Fruit fly (Drosophila melanogaster) whole organism, embryonic: ENCODE data around the gene Rab7.

Experiments
- Aef1 ChIP-seq: fragments of 200-800 bp; sonication (Bioruptor generic); IDR thresholded peaks from 3 replicates; pipeline ENCODE4 v1.3.6; 2022; ENCODE audit warnings: missing biosample characterization, missing genetic modification characterization
- CG10654 ChIP-seq: fragments of 200-800 bp; sonication (Bioruptor generic); optimal IDR thresholded peaks from 2 replicates; lab custom pipeline; 2016; ENCODE audit warnings: missing biosample characterization, missing genetic modification characterization
- CG1233 ChIP-seq: fragments of 200-800 bp; sonication (Bioruptor generic); optimal IDR thresholded peaks from 4 replicates; lab custom pipeline; 2018; ENCODE audit warnings: missing biosample characterization, mild to moderate bottlenecking, missing genetic modification characterization
- CG15073 ChIP-seq: fragments of 200-800 bp; sonication (Bioruptor generic); optimal IDR thresholded peaks from 2 replicates; lab custom pipeline; 2016; ENCODE audit warnings: missing biosample characterization, missing genetic modification characterization
- CG15479 ChIP-seq: fragments of 200-800 bp; sonication (Bioruptor generic); optimal IDR thresholded peaks from 3 replicates; lab custom pipeline; 2019; ENCODE audit warnings: missing biosample characterization, mild to moderate bottlenecking, missing genetic modification characterization, moderate library complexity
- CG15696 ChIP-seq: fragments of 200-800 bp; sonication (Bioruptor generic); optimal IDR thresholded peaks from 2 replicates; lab custom pipeline; 2019; ENCODE audit warnings: missing biosample characterization, mild to moderate bottlenecking, missing genetic modification characterization, moderate library complexity
- CG16815 ChIP-seq: fragments of 200-800 bp; sonication (Bioruptor generic); optimal IDR thresholded peaks from 3 replicates; lab custom pipeline; 2017; ENCODE audit warnings: missing biosample characterization, mild to moderate bottlenecking, missing genetic modification characterization
- CG2120 ChIP-seq: fragments of 200-800 bp; sonication (Bioruptor generic); optimal IDR thresholded peaks from 3 replicates; lab custom pipeline; 2016; ENCODE audit warnings: missing biosample characterization, missing genetic modification characterization
- CG2712 ChIP-seq: fragments of 200-800 bp; optimal IDR thresholded peaks from 3 replicates; lab custom pipeline; 2019; ENCODE audit warnings: missing biosample characterization, mild to moderate bottlenecking, missing genetic modification characterization, moderate library complexity
- CG30020 ChIP-seq: fragments of 200-800 bp; optimal IDR thresholded peaks from 2 replicates; lab custom pipeline; 2019; ENCODE audit warnings: missing biosample characterization, mild to moderate bottlenecking, missing genetic modification characterization, moderate library complexity
- CG3407 ChIP-seq: fragments of 200-800 bp; sonication (Bioruptor generic); optimal IDR thresholded peaks from 2 replicates; lab custom pipeline; 2018; ENCODE audit warnings: missing biosample characterization, mild to moderate bottlenecking, missing genetic modification characterization
- CG42726 ChIP-seq: fragments of 200-800 bp; sonication (Bioruptor generic); IDR thresholded peaks from 2 replicates; pipeline ENCODE4 v1.3.6; 2022; ENCODE audit warnings: missing biosample characterization, missing genetic modification characterization; ENCODE audit not compliant: partially characterized antibody
- CG4707 ChIP-seq: fragments of 200-800 bp; sonication (Bioruptor generic); optimal IDR thresholded peaks from 2 replicates; lab custom pipeline; 2018; ENCODE audit warnings: missing biosample characterization, mild to moderate bottlenecking, missing genetic modification characterization, moderate library complexity
- CG6765 ChIP-seq: fragments of 200-800 bp; sonication (Bioruptor generic); optimal IDR thresholded peaks from 3 replicates; lab custom pipeline; 2017; ENCODE audit warnings: missing biosample characterization, mild to moderate bottlenecking, missing genetic modification characterization
- CG8290 ChIP-seq, 3 experiments: fragments of 200-800 bp; sonication (Bioruptor generic); optimal IDR thresholded peaks; 2 replicates each; lab custom pipeline; 2016 to 2019; ENCODE audit warnings: missing biosample characterization in 3 of 3, missing genetic modification characterization in 3 of 3, mild to moderate bottlenecking in 2 of 3, moderate library complexity in 1 of 3
- CG9215 ChIP-seq: fragments of 200-800 bp; sonication (Bioruptor generic); IDR thresholded peaks from 2 replicates; pipeline ENCODE4 v1.3.6; 2022; ENCODE audit warnings: missing biosample characterization, missing genetic modification characterization
- Dek ChIP-seq: fragments of 200-800 bp; sonication (Bioruptor generic); optimal IDR thresholded peaks from 3 replicates; lab custom pipeline; 2019; ENCODE audit warnings: missing biosample characterization, mild to moderate bottlenecking, missing genetic modification characterization, moderate library complexity
- Dref ChIP-seq: fragments of 200-800 bp; sonication (Bioruptor generic); IDR thresholded peaks from 2 replicates; pipeline ENCODE4 v1.3.6; 2022; ENCODE audit warnings: missing biosample characterization, missing genetic modification characterization
- Hey ChIP-seq: fragments of 200-800 bp; sonication (Bioruptor generic); optimal IDR thresholded peaks from 3 replicates; lab custom pipeline; 2018; ENCODE audit warnings: missing biosample characterization, mild to moderate bottlenecking, missing genetic modification characterization
- Hr39 ChIP-seq: fragments of >200 bp; optimal IDR thresholded peaks from 2 replicates; lab custom pipeline; 2017
- MTF-1 ChIP-seq: fragments of 200-800 bp; sonication (Bioruptor generic); optimal IDR thresholded peaks from 2 replicates; lab custom pipeline; 2018; ENCODE audit warnings: missing biosample characterization, mild to moderate bottlenecking, missing genetic modification characterization, borderline replicate concordance
- NfI ChIP-seq: fragments of 200-800 bp; sonication (Bioruptor generic); optimal IDR thresholded peaks from 3 replicates; lab custom pipeline; 2018; ENCODE audit warnings: missing biosample characterization, mild to moderate bottlenecking, missing genetic modification characterization, moderate library complexity
- Opbp ChIP-seq: fragments of 200-800 bp; sonication (Bioruptor generic); IDR thresholded peaks from 3 replicates; pipeline ENCODE4 v1.3.6; 2022; ENCODE audit warnings: missing biosample characterization, missing genetic modification characterization; ENCODE audit not compliant: partially characterized antibody
- Sin3A ChIP-seq: fragments of >200 bp; optimal IDR thresholded peaks from 2 replicates; lab custom pipeline; 2018
- amos ChIP-seq: fragments of 200-800 bp; sonication (Bioruptor generic); IDR thresholded peaks from 2 replicates; pipeline ENCODE4 v1.3.6; 2022; ENCODE audit warnings: missing biosample characterization, missing genetic modification characterization; ENCODE audit not compliant: partially characterized antibody
- ash1 ChIP-seq: fragments of 200-800 bp; sonication (Bioruptor generic); optimal IDR thresholded peaks from 2 replicates; lab custom pipeline; 2018; ENCODE audit warnings: missing biosample characterization, mild to moderate bottlenecking, missing genetic modification characterization
- az2 ChIP-seq: fragments of 200-800 bp; sonication (Bioruptor generic); optimal IDR thresholded peaks from 3 replicates; lab custom pipeline; 2016; ENCODE audit warnings: missing biosample characterization, missing genetic modification characterization
- cato ChIP-seq: fragments of 200-800 bp; sonication (Bioruptor generic); optimal IDR thresholded peaks from 2 replicates; lab custom pipeline; 2016; ENCODE audit warnings: missing biosample characterization, missing genetic modification characterization, borderline replicate concordance
- ci ChIP-seq: fragments of 200-800 bp; sonication (Bioruptor generic); IDR thresholded peaks from 3 replicates; pipeline ENCODE4 v1.3.6; 2022; ENCODE audit warnings: missing biosample characterization, missing genetic modification characterization
- crc ChIP-seq: fragments of 200-800 bp; sonication (Bioruptor generic); optimal IDR thresholded peaks from 2 replicates; lab custom pipeline; 2016; ENCODE audit warnings: missing biosample characterization, missing genetic modification characterization
- dati ChIP-seq: fragments of 200-800 bp; sonication (Bioruptor generic); IDR thresholded peaks from 2 replicates; pipeline ENCODE4 v1.3.6; 2022; ENCODE audit warnings: missing biosample characterization, missing genetic modification characterization
- dmrt11E ChIP-seq: fragments of 200-800 bp; sonication (Bioruptor generic); optimal IDR thresholded peaks from 3 replicates; lab custom pipeline; 2018; ENCODE audit warnings: missing biosample characterization, mild to moderate bottlenecking, missing genetic modification characterization, moderate library complexity
- dpn ChIP-seq, 2 experiments: fragments of 200-800 bp; sonication (Bioruptor generic); optimal IDR thresholded peaks; 3 replicates each; lab custom pipeline; 2016; ENCODE audit warnings: missing biosample characterization in 2 of 2, missing genetic modification characterization in 2 of 2
- eyg ChIP-seq: fragments of 200-800 bp; sonication (Bioruptor generic); optimal IDR thresholded peaks from 3 replicates; lab custom pipeline; 2016; ENCODE audit warnings: missing biosample characterization, missing genetic modification characterization
- fu2 ChIP-seq: fragments of 200-800 bp; sonication (Bioruptor generic); optimal IDR thresholded peaks from 2 replicates; lab custom pipeline; 2016; ENCODE audit warnings: missing biosample characterization, missing genetic modification characterization
- grn ChIP-seq: fragments of 200-800 bp; sonication (Bioruptor generic); optimal IDR thresholded peaks from 3 replicates; lab custom pipeline; 2017; ENCODE audit warnings: missing biosample characterization, missing genetic modification characterization
- gt ChIP-seq: fragments of 200-800 bp; sonication (Bioruptor generic); IDR thresholded peaks from 2 replicates; pipeline ENCODE4 v1.3.6; 2022; ENCODE audit warnings: missing biosample characterization, missing genetic modification characterization
- kah ChIP-seq: fragments of 200-800 bp; sonication (Bioruptor generic); optimal IDR thresholded peaks from 2 replicates; lab custom pipeline; 2018; ENCODE audit warnings: missing biosample characterization, mild to moderate bottlenecking, missing genetic modification characterization
- ken ChIP-seq: fragments of 200-800 bp; sonication (Bioruptor generic); IDR thresholded peaks from 3 replicates; pipeline ENCODE4 v1.3.6; 2022; ENCODE audit warnings: missing biosample characterization, missing genetic modification characterization
- kni ChIP-seq: fragments of 200-800 bp; sonication (Bioruptor generic); optimal IDR thresholded peaks from 3 replicates; lab custom pipeline; 2017; ENCODE audit warnings: mild to moderate bottlenecking, missing biosample characterization, missing genetic modification reagents, missing genetic modification characterization
- lab ChIP-seq: fragments of 200-800 bp; sonication (Bioruptor generic); optimal IDR thresholded peaks from 3 replicates; lab custom pipeline; 2017; ENCODE audit warnings: missing biosample characterization, missing genetic modification characterization, mild to moderate bottlenecking, moderate library complexity, missing genetic modification reagents
- nerfin-2 ChIP-seq: fragments of 200-800 bp; sonication (Bioruptor generic); IDR thresholded peaks from 2 replicates; pipeline ENCODE4 v1.3.6; 2022; ENCODE audit warnings: missing biosample characterization, missing genetic modification characterization; ENCODE audit not compliant: partially characterized antibody
- nom ChIP-seq: fragments of 200-800 bp; sonication (Bioruptor generic); optimal IDR thresholded peaks from 2 replicates; lab custom pipeline; 2017; ENCODE audit warnings: missing biosample characterization, missing genetic modification characterization, mild to moderate bottlenecking, moderate library complexity, missing genetic modification reagents
- odd ChIP-seq: fragments of 200-800 bp; sonication (Bioruptor generic); optimal IDR thresholded peaks from 2 replicates; lab custom pipeline; 2017; ENCODE audit warnings: missing biosample characterization, mild to moderate bottlenecking, missing genetic modification characterization
- pita ChIP-seq: fragments of 200-800 bp; sonication (Bioruptor generic); optimal IDR thresholded peaks from 2 replicates; lab custom pipeline; 2017; ENCODE audit warnings: missing biosample characterization, mild to moderate bottlenecking, missing genetic modification characterization
- pum ChIP-seq: fragments of 200-800 bp; sonication (Bioruptor generic); optimal IDR thresholded peaks from 2 replicates; lab custom pipeline; 2016; ENCODE audit warnings: missing biosample characterization, missing genetic modification characterization
- slou ChIP-seq: fragments of 200-800 bp; sonication (Bioruptor generic); optimal IDR thresholded peaks from 3 replicates; lab custom pipeline; 2016; ENCODE audit warnings: missing biosample characterization, missing genetic modification characterization
- toy ChIP-seq: fragments of 200-800 bp; sonication (Bioruptor generic); IDR thresholded peaks from 2 replicates; pipeline ENCODE4 v1.3.6; 2022; ENCODE audit warnings: missing biosample characterization, missing genetic modification characterization
- twi ChIP-seq: fragments of 200-800 bp; optimal IDR thresholded peaks from 2 replicates; lab custom pipeline; 2019; ENCODE audit warnings: missing biosample characterization, mild to moderate bottlenecking, missing genetic modification characterization, moderate library complexity
- z ChIP-seq: fragments of 200-800 bp; sonication (Bioruptor generic); IDR thresholded peaks from 3 replicates; pipeline ENCODE4 v1.3.6; 2022; ENCODE audit warnings: missing biosample characterization, missing genetic modification characterization

The Rab7 gene

DNA sequence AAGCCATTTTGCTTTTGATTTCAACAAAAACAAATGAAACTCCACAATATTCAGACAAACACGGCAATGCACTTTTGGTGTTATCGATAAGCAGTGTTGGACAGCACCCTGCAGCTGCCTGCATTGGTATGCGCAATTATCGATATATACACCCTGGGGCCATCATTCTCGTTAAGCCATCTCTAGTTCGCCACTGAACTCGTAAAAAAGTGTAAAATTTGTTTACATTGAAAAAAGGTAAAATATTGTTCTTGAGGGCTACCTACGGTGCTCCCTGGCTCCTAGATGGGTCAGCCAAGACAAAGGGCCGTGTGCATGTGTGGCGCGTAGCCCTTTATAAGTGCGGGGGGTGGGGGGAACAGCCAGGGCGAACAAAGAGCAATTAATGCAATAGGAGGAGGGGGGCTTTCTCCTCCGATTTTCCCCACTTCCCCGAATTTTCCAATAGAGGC lies 6.3 kb upstream of the Rab7 start, which contains the start of the genes CG13603 and CG5902 (continued):
- TF ChIP-seq CG3407 (GFP tag; lab: Kevin White, UChicago) (no peak), CG42726 (GFP tag; lab: Robert Waterston, UW) (peak; percentile 72; the same call in 1 of the 2 replicates), toy (GFP tag; lab: Robert Waterston, UW) (no peak), cato (no peak), CG6765 (GFP tag; lab: Kevin White, UChicago) (no peak), CG2712 (tag; lab: Kevin White, UChicago) (peak; percentile 60), Hr39 (lab: Kevin White, UChicago) (no peak), slou (GFP tag; lab: Kevin White, UChicago) (no peak), gt (GFP tag; lab: Robert Waterston, UW) (no peak), CG10654 (peak; percentile 16), crc (no peak), ash1 (GFP tag; lab: Kevin White, UChicago) (no peak), amos (GFP tag; lab: Robert Waterston, UW) (peak; percentile 85), dati (GFP tag; lab: Robert Waterston, UW) (no peak), Dek (no peak), CG15073 (GFP tag; lab: Kevin White, UChicago) (no peak), dmrt11E (tag; lab: Kevin White, UChicago) (no peak), ken (GFP tag; lab: Robert Waterston, UW) (peak; percentile 57; the same call in 1 of the 3 replicates), MTF-1 (peak; percentile 28), NfI (no peak), nom (GFP tag; lab: Kevin White, UChicago) (peak; percentile 89), nerfin-2 (GFP tag; lab: Robert Waterston, UW) (peak; percentile 63; the same call in 1 of the 2 replicates), z (no peak), Opbp (GFP tag; lab: Robert Waterston, UW) (peak; percentile 88), dpn (GFP tag; optimal IDR thresholded peaks at IDR 0.05; lab: Kevin White, UChicago) (peak; percentile 60 to 62), CG15696 (tag; lab: Kevin White, UChicago) (no peak), CG9215 (GFP tag; lab: Robert Waterston, UW) (0 out of 2 replicates have a peak, but pooled peaks have one; percentile 13), twi (tag; lab: Kevin White, UChicago) (no peak), lab (GFP tag; lab: Kevin White, UChicago) (no peak), CG30020 (tag; lab: Kevin White, UChicago) (peak; percentile 40), pita (GFP tag; lab: Kevin White, UChicago) (no peak), Dref (GFP tag; lab: Robert Waterston, UW) (peak; percentile 93), Sin3A (lab: Kevin White, UChicago) (peak; percentile 72), odd (GFP tag; lab: Kevin White, UChicago) (peak; percentile 25), CG16815 (GFP tag; lab: Kevin White, UChicago) (no peak), grn (GFP tag; lab: Kevin White, UChicago) (no peak), kni (GFP tag; lab: Kevin White, UChicago) (no peak), CG1233 (GFP tag; lab: Kevin White, UChicago) (no peak), kah (GFP tag; lab: Kevin White, UChicago) (no peak), CG4707 (no peak), CG2120 (GFP tag; lab: Kevin White, UChicago) (peak; percentile 72), ci (GFP tag; lab: Robert Waterston, UW) (peak; percentile 71; the same call in 1 of the 3 replicates), Aef1 (GFP tag; lab: Robert Waterston, UW) (peak; percentile 13; the same call in 2 of the 3 replicates), Hey (tag; lab: Kevin White, UChicago) (no peak), CG8290 (GFP tag; optimal IDR thresholded peaks at IDR 0.05; lab: Kevin White, UChicago) (no peak), CG8290 (tag; optimal IDR thresholded peaks at IDR 0.05; lab: Kevin White, UChicago) (no peak), CG15479 (GFP tag; lab: Kevin White, UChicago) (no peak), az2 (no peak), eyg (GFP tag; lab: Kevin White, UChicago) (no peak), pum (peak; percentile 51), fu2 (GFP tag; lab: Kevin White, UChicago) (peak; percentile 31)
